Worm (Caenorhabditis elegans): ENCODE data around the gene nlp-6.

The nlp-6 gene

DNA sequence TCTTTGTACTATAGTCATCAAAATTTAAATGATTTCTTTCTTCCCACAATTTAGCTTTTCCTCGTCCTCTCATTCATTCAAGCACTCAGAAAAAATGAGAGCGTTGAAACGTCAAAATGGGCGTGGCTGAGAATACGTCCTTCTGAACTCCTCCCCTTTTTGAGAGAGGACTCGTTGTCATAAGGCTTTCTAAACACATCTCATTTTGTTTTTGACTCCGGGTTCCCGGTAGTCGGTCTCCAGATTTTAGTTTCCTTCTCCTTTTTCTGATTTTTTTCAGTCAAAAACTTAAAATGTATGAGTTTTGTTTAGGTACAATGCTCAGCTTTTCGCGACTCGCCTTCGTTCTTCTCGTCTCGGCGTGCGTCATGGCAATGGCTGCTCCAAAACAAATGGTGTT is at the start of gene nlp-6:
Gene nlp-6, plus strand, starts transcription at position 301 of the 400 bp plus-strand sequence.
- TF ChIP-seq W03F9.2 (tag; optimal IDR thresholded peaks at IDR 0.05) (no peak), dao-5 (tag; optimal IDR thresholded peaks at IDR 0.05) (no peak), him-1 (tag; optimal IDR thresholded peaks at IDR 0.05) (no peak)

DNA sequence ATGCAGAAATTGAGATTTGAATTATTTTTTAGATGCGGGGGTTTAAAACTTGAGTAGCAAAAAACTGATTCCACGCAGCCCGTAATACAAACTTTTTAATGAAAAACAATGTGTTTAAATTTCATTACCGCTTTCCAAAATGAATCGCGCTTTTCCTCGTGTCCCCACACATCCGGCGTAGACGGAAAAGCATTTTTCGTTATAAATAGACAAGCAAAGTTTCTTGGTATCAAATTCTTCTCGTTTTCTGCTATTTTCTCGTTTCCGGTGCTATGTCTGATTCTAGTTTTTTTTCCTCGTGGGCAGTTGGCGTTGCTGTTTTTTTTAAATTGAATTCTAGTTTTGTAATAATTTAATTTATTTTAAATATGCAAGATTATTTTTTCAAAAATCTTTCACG is 49.2 kb upstream of the nlp-6 start:
- TF ChIP-seq dao-5 (tag; optimal IDR thresholded peaks at IDR 0.05) (no peak), W03F9.2 (tag; optimal IDR thresholded peaks at IDR 0.05) (no peak), him-1 (tag; optimal IDR thresholded peaks at IDR 0.05) (no peak)

DNA sequence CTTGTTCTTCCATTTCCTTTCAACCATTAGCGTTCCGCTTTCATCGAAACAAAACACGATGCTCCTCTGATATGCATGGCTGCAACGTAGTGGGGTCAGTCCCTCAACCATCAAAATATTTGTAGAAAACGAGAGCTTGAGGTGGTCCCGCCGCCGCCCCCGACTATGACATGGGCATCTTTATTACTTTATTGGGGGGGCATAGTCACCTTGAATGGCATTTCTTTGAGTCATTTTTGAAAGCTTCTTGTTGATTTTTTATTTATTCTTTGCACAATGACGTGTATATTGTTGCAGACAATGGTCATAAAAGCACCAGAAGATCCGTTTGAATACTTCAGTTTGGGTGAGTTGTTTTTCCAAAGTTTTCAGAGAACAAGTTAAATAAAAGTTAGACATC is 48.0 kb upstream of the nlp-6 start, which contains the start of gene ncs-7:
Gene ncs-7, plus strand, starts transcription at position 301 of the 400 bp plus-strand sequence.
- no peak for TF ChIP-seq dao-5 (tag; optimal IDR thresholded peaks at IDR 0.05)
- TF ChIP-seq him-1 (tag; optimal IDR thresholded peaks at IDR 0.05): no peak
- no peak for TF ChIP-seq W03F9.2 (tag; optimal IDR thresholded peaks at IDR 0.05)

ce11 chrX:17625245-17625644 is 37.0 kb upstream of the nlp-6 start:
- TF ChIP-seq dao-5 (tag; optimal IDR thresholded peaks at IDR 0.05): no peak
- no peak for TF ChIP-seq W03F9.2 (tag; optimal IDR thresholded peaks at IDR 0.05)
- no peak for TF ChIP-seq him-1 (tag; optimal IDR thresholded peaks at IDR 0.05)

DNA sequence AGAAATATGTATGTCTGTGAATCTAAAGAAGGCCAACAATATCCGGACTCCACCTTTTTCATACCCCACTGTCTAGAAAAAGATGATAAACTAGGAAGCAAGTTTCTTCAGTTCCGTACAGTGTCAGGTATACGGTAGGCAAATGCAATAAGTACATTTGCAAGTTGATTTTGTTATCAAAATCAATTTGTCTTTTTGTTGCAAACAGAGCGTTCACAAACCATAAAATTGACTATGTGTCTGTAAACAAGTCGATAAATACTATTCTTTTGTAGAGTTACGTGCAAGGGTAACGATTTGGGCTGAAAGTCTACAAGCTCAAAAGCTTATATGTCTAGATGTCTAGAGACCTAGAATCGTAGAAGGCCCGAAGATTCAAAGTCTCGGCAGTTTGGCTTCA is 36.5 kb upstream of the nlp-6 start:
- TF ChIP-seq dao-5 (tag; optimal IDR thresholded peaks at IDR 0.05) (no peak), W03F9.2 (tag; optimal IDR thresholded peaks at IDR 0.05) (no peak), him-1 (tag; optimal IDR thresholded peaks at IDR 0.05) (no peak)

DNA sequence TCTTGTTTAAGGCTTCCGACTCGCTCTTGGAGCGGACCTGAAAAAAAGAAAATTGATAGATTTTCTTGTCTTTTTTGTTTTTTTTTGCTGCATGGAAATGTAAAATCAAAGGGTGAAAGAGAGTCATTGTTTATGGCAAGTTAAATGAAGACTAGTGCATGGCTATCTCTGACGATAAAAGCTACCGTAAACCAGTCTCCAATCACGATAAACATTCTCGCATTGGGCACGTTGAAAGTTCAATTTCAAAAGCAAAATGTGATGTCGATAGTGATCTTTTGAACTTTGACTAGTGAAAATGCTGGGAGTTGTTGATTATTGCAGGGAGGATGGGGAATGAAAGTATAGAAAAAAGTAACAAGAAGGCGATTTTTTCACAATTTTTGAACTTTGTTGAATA is 35.6 kb upstream of the nlp-6 start:
- TF ChIP-seq W03F9.2 (tag; optimal IDR thresholded peaks at IDR 0.05): no peak
- TF ChIP-seq dao-5 (tag; optimal IDR thresholded peaks at IDR 0.05): no peak
- no peak for TF ChIP-seq him-1 (tag; optimal IDR thresholded peaks at IDR 0.05)

ce11 chrX:17627382-17627781 is 34.9 kb upstream of the nlp-6 start:
- TF ChIP-seq dao-5 (tag; optimal IDR thresholded peaks at IDR 0.05): no peak
- TF ChIP-seq W03F9.2 (tag; optimal IDR thresholded peaks at IDR 0.05): no peak
- TF ChIP-seq him-1 (tag; optimal IDR thresholded peaks at IDR 0.05): no peak

ce11 chrX:17627923-17628322 is 34.3 kb upstream of the nlp-6 start:
- no peak for TF ChIP-seq him-1 (tag; optimal IDR thresholded peaks at IDR 0.05)

ce11 chrX:17628345-17628744 is 33.9 kb upstream of the nlp-6 start:
- no peak for TF ChIP-seq W03F9.2 (tag; optimal IDR thresholded peaks at IDR 0.05)
- TF ChIP-seq dao-5 (tag; optimal IDR thresholded peaks at IDR 0.05): no peak
- TF ChIP-seq him-1 (tag; optimal IDR thresholded peaks at IDR 0.05): no peak

DNA sequence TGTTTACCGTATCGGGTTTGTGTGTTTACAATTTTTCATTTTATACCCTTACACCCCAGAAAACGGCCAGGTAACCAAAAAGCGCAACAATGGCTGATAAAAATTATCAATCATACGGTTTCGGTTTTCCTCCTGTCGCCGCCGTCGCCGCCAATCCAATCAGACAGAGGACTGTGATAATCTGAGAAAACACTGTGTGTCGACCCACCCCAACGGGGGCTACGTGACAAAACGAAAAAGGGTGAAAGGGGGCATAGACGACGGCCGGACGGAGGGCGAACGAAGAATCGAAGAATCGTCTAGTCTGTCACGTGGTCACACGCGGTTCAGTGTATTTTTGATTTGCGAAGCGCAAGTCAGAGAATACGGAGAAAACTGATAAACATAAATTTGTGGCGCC is 31.4 kb upstream of the nlp-6 start:
- TF ChIP-seq him-1 (tag; optimal IDR thresholded peaks at IDR 0.05): no peak
- TF ChIP-seq dao-5 (tag; optimal IDR thresholded peaks at IDR 0.05): no peak
- TF ChIP-seq W03F9.2 (tag; optimal IDR thresholded peaks at IDR 0.05): no peak

ce11 chrX:17631703-17632102 is 30.5 kb upstream of the nlp-6 start:
- TF ChIP-seq him-1 (tag; optimal IDR thresholded peaks at IDR 0.05): no peak
- no peak for TF ChIP-seq dao-5 (tag; optimal IDR thresholded peaks at IDR 0.05)
- no peak for TF ChIP-seq W03F9.2 (tag; optimal IDR thresholded peaks at IDR 0.05)

ce11 chrX:17633166-17633565 is 29.1 kb upstream of the nlp-6 start:
- no peak for TF ChIP-seq W03F9.2 (tag; optimal IDR thresholded peaks at IDR 0.05)

ce11 chrX:17634245-17634644 is 28.0 kb upstream of the nlp-6 start:
- no peak for TF ChIP-seq W03F9.2 (tag; optimal IDR thresholded peaks at IDR 0.05)
- no peak for TF ChIP-seq dao-5 (tag; optimal IDR thresholded peaks at IDR 0.05)
- no peak for TF ChIP-seq him-1 (tag; optimal IDR thresholded peaks at IDR 0.05)

- TF ChIP-seq dao-5 (tag; optimal IDR thresholded peaks at IDR 0.05) (no peak), W03F9.2 (tag; optimal IDR thresholded peaks at IDR 0.05) (no peak), him-1 (tag; optimal IDR thresholded peaks at IDR 0.05) (no peak)
Observed at ce11 chrX:17636326-17636735, 25.9 kb upstream of the nlp-6 start.

DNA sequence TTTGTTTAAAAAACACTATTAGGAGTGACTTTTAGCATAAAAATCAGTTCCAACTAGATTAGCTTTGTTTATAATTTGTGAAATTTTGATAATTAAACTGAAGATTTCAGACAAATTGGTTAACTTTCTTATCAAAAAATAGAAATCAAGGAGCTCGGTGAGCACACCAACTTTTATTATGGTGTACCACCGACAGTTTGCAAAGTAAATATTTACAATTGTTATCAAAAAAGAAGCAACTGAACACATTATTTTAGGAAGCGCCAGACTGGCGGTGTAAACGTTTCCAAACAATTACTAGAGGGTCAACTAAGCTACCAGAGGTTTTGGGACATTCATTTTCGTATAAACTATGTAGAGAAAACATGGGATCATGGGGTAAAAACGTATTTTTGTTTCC is 24.7 kb upstream of the nlp-6 start:
- no peak for TF ChIP-seq him-1 (tag; optimal IDR thresholded peaks at IDR 0.05)
- TF ChIP-seq W03F9.2 (tag; optimal IDR thresholded peaks at IDR 0.05): no peak
- TF ChIP-seq dao-5 (tag; optimal IDR thresholded peaks at IDR 0.05): no peak

DNA sequence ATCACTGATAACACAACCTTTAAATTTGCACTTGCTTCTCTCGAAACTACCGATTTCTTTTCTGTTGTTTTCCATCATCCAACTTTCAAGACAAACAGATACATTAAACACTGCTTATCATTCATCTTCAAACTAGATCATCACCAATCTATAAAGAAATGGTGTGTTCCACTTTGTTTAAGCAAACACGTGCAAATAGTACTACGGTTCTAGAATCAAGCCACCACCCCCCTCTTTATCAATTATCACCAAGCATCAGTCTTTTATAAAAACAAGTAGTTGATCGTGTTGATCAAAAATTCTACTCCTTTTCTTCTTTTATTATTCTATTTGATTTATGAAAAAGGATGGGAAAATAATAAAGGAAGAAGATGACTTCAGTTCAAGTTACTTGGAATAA is 23.8 kb upstream of the nlp-6 start:
- TF ChIP-seq him-1 (tag; optimal IDR thresholded peaks at IDR 0.05) (no peak), dao-5 (tag; optimal IDR thresholded peaks at IDR 0.05) (no peak), W03F9.2 (tag; optimal IDR thresholded peaks at IDR 0.05) (no peak)

Data from whole organism, L4/young adult.